Worm (Caenorhabditis elegans): ENCODE measurements around the gene nmat-1.

- TF ChIP-seq med-1 (GFP tag; optimal IDR thresholded peaks at IDR 0.05; ENCODE audit: insufficient read depth) (no peak), flt-1 (GFP tag; IDR thresholded peaks at IDR 0.05) (no peak), cog-1 (tag; optimal IDR thresholded peaks at IDR 0.05) (no peak), T22C8.4 (GFP tag; IDR thresholded peaks at IDR 0.05) (no peak), ztf-29 (GFP tag; IDR thresholded peaks at IDR 0.05) (no peak)
These were observed 12.9 kb downstream of the nmat-1 start for ce11 chrX:12004925-12005324.
